Fruit fly (Drosophila melanogaster): Measurements from ENCODE around the gene CG32855.

dm6 chr3R:16042137-16042899 is 38.5 kb downstream of the CG32855 start:
- TF ChIP-seq jim (GFP tag; optimal IDR thresholded peaks at IDR 0.05) = no peak
- no peak for TF ChIP-seq Jra (GFP tag; optimal IDR thresholded peaks at IDR 0.05)
- no peak for TF ChIP-seq Mio (GFP tag; optimal IDR thresholded peaks at IDR 0.05)
- TF ChIP-seq Hr78 (GFP tag; optimal IDR thresholded peaks at IDR 0.05) = no peak
- no peak for TF ChIP-seq br (GFP tag; optimal IDR thresholded peaks at IDR 0.05)
- TF ChIP-seq OdsH (GFP tag; optimal IDR thresholded peaks at IDR 0.05) = no peak
- TF ChIP-seq psq (GFP tag; optimal IDR thresholded peaks at IDR 0.05) = no peak

All from whole organism, wandering third instar larva.